Worm (Caenorhabditis elegans): Measurements from ENCODE around the gene fbxa-81.

Gene fbxa-81

ce11 chrX:14581429-14581828, 39.5 kb upstream of the fbxa-81 start, which contains the start of gene sym-1:
TSS of gene sym-1 (plus strand) at chrX:14581622.
- TF ChIP-seq npax-4 (tag; optimal IDR thresholded peaks at IDR 0.05) (no peak), rnt-1 (tag; optimal IDR thresholded peaks at IDR 0.05) (peak; percentile 45), ref-2 (tag; optimal IDR thresholded peaks at IDR 0.05) (peak; percentile 56), ceh-18 (tag; optimal IDR thresholded peaks at IDR 0.05) (no peak), ceh-2 (tag; optimal IDR thresholded peaks at IDR 0.05) (peak; percentile 14), hlh-6 (tag; optimal IDR thresholded peaks at IDR 0.05) (no peak), pha-4 (tag; optimal IDR thresholded peaks at IDR 0.05) (no peak)

- TF ChIP-seq K02D7.2 (tag; optimal IDR thresholded peaks at IDR 0.05) (no peak), pax-1 (tag; optimal IDR thresholded peaks at IDR 0.05) (no peak), zip-5 (tag; optimal IDR thresholded peaks at IDR 0.05) (no peak), tbx-7 (tag; optimal IDR thresholded peaks at IDR 0.05) (no peak), ceh-18 (tag; optimal IDR thresholded peaks at IDR 0.05) (no peak), rnt-1 (tag; optimal IDR thresholded peaks at IDR 0.05) (no peak), ztf-16 (tag; optimal IDR thresholded peaks at IDR 0.05) (no peak), pqm-1 (tag; optimal IDR thresholded peaks at IDR 0.05) (no peak), unc-3 (GFP tag; conservative IDR thresholded peaks at IDR 0.05) (no peak), unc-3 (tag; optimal IDR thresholded peaks at IDR 0.05) (no peak), ets-4 (tag; optimal IDR thresholded peaks at IDR 0.05) (no peak), lin-11 (tag; optimal IDR thresholded peaks at IDR 0.05) (no peak), fkh-6 (tag; optimal IDR thresholded peaks at IDR 0.05) (no peak), F13H6.1 (tag; optimal IDR thresholded peaks at IDR 0.05) (no peak), ceh-2 (tag; optimal IDR thresholded peaks at IDR 0.05) (no peak), T23F11.4 (GFP tag; optimal IDR thresholded peaks at IDR 0.05) (no peak), hlh-8 (tag; optimal IDR thresholded peaks at IDR 0.05) (no peak), ceh-30 (tag; optimal IDR thresholded peaks at IDR 0.05) (no peak), ceh-22 (tag; optimal IDR thresholded peaks at IDR 0.05) (no peak), Y22D7AL.16 (tag; optimal IDR thresholded peaks at IDR 0.05) (no peak), unc-86 (tag; optimal IDR thresholded peaks at IDR 0.05) (no peak)
These were observed 39.0 kb upstream of the fbxa-81 start for ce11 chrX:14580853-14581252.

ce11 chrX:14577579-14578127, 35.8 kb upstream of the fbxa-81 start, which contains the start of gene let-4:
TSS of gene let-4 (plus strand) at chrX:14577935.
- TF ChIP-seq tbx-2 (tag; optimal IDR thresholded peaks at IDR 0.05) (no peak), nfya-1 (tag; optimal IDR thresholded peaks at IDR 0.05) (peak; percentile 23)

ce11 chrX:14575920-14576319, 34.0 kb upstream of the fbxa-81 start:
- TF ChIP-seq unc-55 (GFP tag; optimal IDR thresholded peaks at IDR 0.05) (peak; percentile 68), pag-3 (tag; optimal IDR thresholded peaks at IDR 0.05; ENCODE audit: borderline replicate concordance) (no peak)

ce11 chrX:14572419-14572818, 30.5 kb upstream of the fbxa-81 start, which contains the start of gene lron-1:
TSS of gene lron-1 (plus strand) at chrX:14572719.
- TF ChIP-seq fkh-6 (tag; optimal IDR thresholded peaks at IDR 0.05) (no peak), hlh-6 (tag; optimal IDR thresholded peaks at IDR 0.05) (no peak), ceh-34 (tag; optimal IDR thresholded peaks at IDR 0.05) (no peak), ceh-31 (tag; optimal IDR thresholded peaks at IDR 0.05) (no peak), pha-4 (tag; optimal IDR thresholded peaks at IDR 0.05) (no peak), fax-1 (tag; optimal IDR thresholded peaks at IDR 0.05) (no peak), pag-3 (tag; optimal IDR thresholded peaks at IDR 0.05; ENCODE audit: borderline replicate concordance) (no peak)

ce11 chrX:14571277-14571676, 29.4 kb upstream of the fbxa-81 start:
- TF ChIP-seq hlh-13 (GFP tag; optimal IDR thresholded peaks at IDR 0.05) (no peak), dmd-4 (tag; optimal IDR thresholded peaks at IDR 0.05; ENCODE audit: borderline replicate concordance) (no peak), ceh-22 (tag; optimal IDR thresholded peaks at IDR 0.05) (peak; percentile 70), fkh-10 (GFP tag; optimal IDR thresholded peaks at IDR 0.05) (no peak), pha-2 (tag; optimal IDR thresholded peaks at IDR 0.05) (peak; percentile 65), tbx-2 (tag; optimal IDR thresholded peaks at IDR 0.05) (peak; percentile 43), syd-9 (tag; optimal IDR thresholded peaks at IDR 0.05) (no peak)

All from whole organism, late embryonic.